Worm (Caenorhabditis elegans): ENCODE data around the gene sec-61.G.

ce11 chrV:10854197-10854596 lies 42.7 kb downstream of the sec-61.G start:
- TF ChIP-seq ceh-2 (tag; optimal IDR thresholded peaks at IDR 0.05) (no peak), pha-4 (tag; optimal IDR thresholded peaks at IDR 0.05) (no peak)
